Comparison of ENCODE assay signal across 3 fruit fly cellular contexts in genomic region chr3L:14303848-14304247, dm6.
TF ChIP-seq lines count a peak whose summit lies in the region.

No protein-coding gene starts in this region.

TF ChIP-seq in whole organism, embryonic, 481 proteins besides CTCF, POLR2A, EP300 and RAD21 (continued from another document and continues in another):
- peak; percentile 92 for TF ChIP-seq lilli (GFP tag; optimal IDR thresholded peaks at IDR 0.05; lab: Kevin White, UChicago)
- peak; percentile 93 for TF ChIP-seq CG30431 (GFP tag; optimal IDR thresholded peaks at IDR 0.05; lab: Kevin White, UChicago)
- peak; percentile 43 for TF ChIP-seq sug (tag; optimal IDR thresholded peaks at IDR 0.05; lab: Kevin White, UChicago)
- peak; percentile 74 to 87 for TF ChIP-seq Hr51 (GFP tag; optimal IDR thresholded peaks at IDR 0.05; lab: Kevin White, UChicago)
- no peak for TF ChIP-seq inv (GFP tag; IDR thresholded peaks at IDR 0.05; lab: Robert Waterston, UW; ENCODE audit: partially characterized antibody)
- no peak for TF ChIP-seq CG34224 (GFP tag; IDR thresholded peaks at IDR 0.05; lab: Robert Waterston, UW; ENCODE audit: partially characterized antibody)
- peak; percentile 93 for TF ChIP-seq her (GFP tag; optimal IDR thresholded peaks at IDR 0.05; lab: Kevin White, UChicago)
- peak; percentile 85 for TF ChIP-seq CG7987 (GFP tag; optimal IDR thresholded peaks at IDR 0.05; lab: Kevin White, UChicago)
- TF ChIP-seq maf-S (GFP tag; optimal IDR thresholded peaks at IDR 0.05; lab: Kevin White, UChicago), result peak; percentile 90
- peak; percentile 92 for TF ChIP-seq lmd (GFP tag; IDR thresholded peaks at IDR 0.05; lab: Robert Waterston, UW)
- TF ChIP-seq unc-4 (GFP tag; IDR thresholded peaks at IDR 0.05; lab: Robert Waterston, UW; ENCODE audit: partially characterized antibody), result no peak
- TF ChIP-seq otp (GFP tag; IDR thresholded peaks at IDR 0.05; lab: Robert Waterston, UW), result peak; percentile 97
- peak; percentile 97 for TF ChIP-seq pnt (GFP tag; optimal IDR thresholded peaks at IDR 0.05; lab: Kevin White, UChicago)
- TF ChIP-seq CG8924 (tag; optimal IDR thresholded peaks at IDR 0.05; lab: Kevin White, UChicago), result peak; percentile 97
- TF ChIP-seq CG15073 (GFP tag; optimal IDR thresholded peaks at IDR 0.05; lab: Kevin White, UChicago), result peak; percentile 81
- TF ChIP-seq ERR (GFP tag; optimal IDR thresholded peaks at IDR 0.05; lab: Kevin White, UChicago), result peak; percentile 94
- TF ChIP-seq pb (GFP tag; optimal IDR thresholded peaks at IDR 0.05; lab: Kevin White, UChicago), result peak; percentile 92
- peak; percentile 94 for TF ChIP-seq CG10366 (GFP tag; IDR thresholded peaks at IDR 0.05; lab: Robert Waterston, UW)
- peak in 1 of 3 experiments; percentile 97 for TF ChIP-seq Stat92E (GFP tag; optimal IDR thresholded peaks at IDR 0.05; lab: Kevin White, UChicago)
- TF ChIP-seq CG1832 (GFP tag; optimal IDR thresholded peaks at IDR 0.05; lab: Kevin White, UChicago), result no peak
- TF ChIP-seq CG32532 (GFP tag; IDR thresholded peaks at IDR 0.05; lab: Robert Waterston, UW), result peak; percentile 82; the same call in 1 of the 2 replicates
- TF ChIP-seq CG10654 (GFP tag; optimal IDR thresholded peaks at IDR 0.05; lab: Kevin White, UChicago), result peak; percentile 96
- peak; percentile 91 for TF ChIP-seq CG12942 (GFP tag; optimal IDR thresholded peaks at IDR 0.05; lab: Kevin White, UChicago)
- peak; percentile 26 for TF ChIP-seq gfzf (GFP tag; optimal IDR thresholded peaks at IDR 0.05; lab: Kevin White, UChicago)
- peak; percentile 64 for TF ChIP-seq Taf1 (GFP tag; IDR thresholded peaks at IDR 0.05; lab: Robert Waterston, UW)
- peak; percentile 94 for TF ChIP-seq repo (GFP tag; optimal IDR thresholded peaks at IDR 0.05; lab: Kevin White, UChicago)
- peak; percentile 96 for TF ChIP-seq chn (GFP tag; optimal IDR thresholded peaks at IDR 0.05; lab: Kevin White, UChicago)
- TF ChIP-seq zf30C (GFP tag; optimal IDR thresholded peaks at IDR 0.05; lab: Kevin White, UChicago), result no peak
- peak; percentile 90 for TF ChIP-seq Lhr (GFP tag; optimal IDR thresholded peaks at IDR 0.05; lab: Kevin White, UChicago)
- peak; percentile 81 for TF ChIP-seq CG30020 (tag; optimal IDR thresholded peaks at IDR 0.05; lab: Kevin White, UChicago)
- peak; percentile 94 for TF ChIP-seq fd102C (GFP tag; optimal IDR thresholded peaks at IDR 0.05; lab: Kevin White, UChicago)
- peak; percentile 84 for TF ChIP-seq salm (tag; optimal IDR thresholded peaks at IDR 0.05; lab: Kevin White, UChicago)
- TF ChIP-seq CG4730 (GFP tag; IDR thresholded peaks at IDR 0.05; lab: Robert Waterston, UW), result peak; percentile 92
- peak; percentile 97 for TF ChIP-seq zen (tag; optimal IDR thresholded peaks at IDR 0.05; lab: Kevin White, UChicago)
- peak; percentile 98 for TF ChIP-seq ci (GFP tag; IDR thresholded peaks at IDR 0.05; lab: Robert Waterston, UW)
- TF ChIP-seq pum (GFP tag; optimal IDR thresholded peaks at IDR 0.05; lab: Kevin White, UChicago), result peak; percentile 97
- TF ChIP-seq p53 (GFP tag; optimal IDR thresholded peaks at IDR 0.05; lab: Kevin White, UChicago), result peak; percentile 92
- no peak for TF ChIP-seq CG42726 (GFP tag; IDR thresholded peaks at IDR 0.05; lab: Robert Waterston, UW; ENCODE audit: partially characterized antibody)
- TF ChIP-seq CG12104 (GFP tag; optimal IDR thresholded peaks at IDR 0.05; lab: Kevin White, UChicago), result peak; percentile 86
- peak; percentile 96 for TF ChIP-seq Atf3 (GFP tag; optimal IDR thresholded peaks at IDR 0.05; lab: Kevin White, UChicago)
- peak; percentile 80 for TF ChIP-seq CG15269 (tag; optimal IDR thresholded peaks at IDR 0.05; lab: Kevin White, UChicago)
- peak; percentile 90 to 96 for TF ChIP-seq dpn (GFP tag; optimal IDR thresholded peaks at IDR 0.05; lab: Kevin White, UChicago)
- TF ChIP-seq jigr1 (GFP tag; IDR thresholded peaks at IDR 0.05; lab: Robert Waterston, UW), result peak; percentile 84

TF ChIP-seq in whole organism, prepupa, 60 proteins besides CTCF, POLR2A, EP300 and RAD21 (continued from another document):
- TF ChIP-seq dsx (GFP tag; optimal IDR thresholded peaks at IDR 0.05; lab: Kevin White, UChicago; ENCODE audit: poor library complexity, severe bottlenecking) (peak; percentile 92), CG1621 (tag; optimal IDR thresholded peaks at IDR 0.05; lab: Kevin White, UChicago) (peak; percentile 93), eg (GFP tag; IDR thresholded peaks at IDR 0.05; lab: Robert Waterston, UW) (peak; percentile 86), CG8632 (GFP tag; optimal IDR thresholded peaks at IDR 0.05; lab: Kevin White, UChicago) (peak; percentile 83), salr (GFP tag; optimal IDR thresholded peaks at IDR 0.05; lab: Kevin White, UChicago) (peak; percentile 69 to 90), CG8319 (GFP tag; optimal IDR thresholded peaks at IDR 0.05; lab: Kevin White, UChicago) (peak; percentile 85), CG32006 (GFP tag; optimal IDR thresholded peaks at IDR 0.05; lab: Kevin White, UChicago) (peak; percentile 74), ss (GFP tag; optimal IDR thresholded peaks at IDR 0.05; lab: Kevin White, UChicago) (peak; percentile 87 to 93), topi (GFP tag; optimal IDR thresholded peaks at IDR 0.05; lab: Kevin White, UChicago) (peak; percentile 92), Met (GFP tag; optimal IDR thresholded peaks at IDR 0.05; lab: Kevin White, UChicago) (peak; percentile 94), CG6163 (GFP tag; IDR thresholded peaks at IDR 0.05; lab: Robert Waterston, UW) (peak; percentile 95), CG15336 (GFP tag; IDR thresholded peaks at IDR 0.05; lab: Robert Waterston, UW) (peak; percentile 77), CG6854 (GFP tag; optimal IDR thresholded peaks at IDR 0.05; lab: Kevin White, UChicago) (peak; percentile 91), cyc (GFP tag; optimal IDR thresholded peaks at IDR 0.05; lab: Kevin White, UChicago) (peak; percentile 95), CG11762 (GFP tag; optimal IDR thresholded peaks at IDR 0.05; lab: Kevin White, UChicago; ENCODE audit: insufficient read depth) (peak; percentile 79), Sox15 (GFP tag; optimal IDR thresholded peaks at IDR 0.05; lab: Kevin White, UChicago) (peak; percentile 84), CG10631 (GFP tag; optimal IDR thresholded peaks at IDR 0.05; lab: Kevin White, UChicago) (peak; percentile 88), achi (GFP tag; optimal IDR thresholded peaks at IDR 0.05; lab: Kevin White, UChicago) (peak; percentile 89), pdm3 (GFP tag; optimal IDR thresholded peaks at IDR 0.05; lab: Kevin White, UChicago) (peak; percentile 91), vri (GFP tag; optimal IDR thresholded peaks at IDR 0.05; lab: Kevin White, UChicago) (peak; percentile 93), CG6276 (GFP tag; optimal IDR thresholded peaks at IDR 0.05; lab: Kevin White, UChicago) (peak; percentile 59), CG34406 (GFP tag; optimal IDR thresholded peaks at IDR 0.05; lab: Kevin White, UChicago) (peak; percentile 87), Smox (GFP tag; optimal IDR thresholded peaks at IDR 0.05; lab: Kevin White, UChicago) (peak; percentile 90), OdsH (GFP tag; optimal IDR thresholded peaks at IDR 0.05; lab: Kevin White, UChicago) (peak; percentile 91), CG16779 (tag; optimal IDR thresholded peaks at IDR 0.05; lab: Kevin White, UChicago) (peak; percentile 66), Blimp-1 (GFP tag; optimal IDR thresholded peaks at IDR 0.05; lab: Kevin White, UChicago) (peak; percentile 72), dac (GFP tag; optimal IDR thresholded peaks at IDR 0.05; lab: Kevin White, UChicago) (no peak), esn (GFP tag; optimal IDR thresholded peaks at IDR 0.05; lab: Kevin White, UChicago) (peak; percentile 94), CG3032 (tag; optimal IDR thresholded peaks at IDR 0.05; lab: Kevin White, UChicago) (peak; percentile 88), fd59A (GFP tag; optimal IDR thresholded peaks at IDR 0.05; lab: Kevin White, UChicago) (peak; percentile 82), net (GFP tag; optimal IDR thresholded peaks at IDR 0.05; lab: Kevin White, UChicago) (peak; percentile 84), Eip78C (GFP tag; lab: Kevin White, UChicago) (peak; percentile 95), Sox102F (GFP tag; optimal IDR thresholded peaks at IDR 0.05; lab: Kevin White, UChicago) (peak; percentile 95), CG6808 (GFP tag; optimal IDR thresholded peaks at IDR 0.05; lab: Kevin White, UChicago) (peak; percentile 90), Sox14 (GFP tag; optimal IDR thresholded peaks at IDR 0.05; lab: Kevin White, UChicago) (peak; percentile 93), CG8119 (GFP tag; IDR thresholded peaks at IDR 0.05; lab: Robert Waterston, UW) (peak; percentile 83), CG6792 (GFP tag; optimal IDR thresholded peaks at IDR 0.05; lab: Kevin White, UChicago) (peak; percentile 92)

TF ChIP-seq in whole organism, wandering third instar larva, 38 proteins besides CTCF, POLR2A, EP300 and RAD21 (continued from another document):
- TF ChIP-seq Jra (GFP tag; optimal IDR thresholded peaks at IDR 0.05; lab: Kevin White, UChicago) (peak; percentile 93), Sp1 (GFP tag; optimal IDR thresholded peaks at IDR 0.05; lab: Kevin White, UChicago) (peak; percentile 94), ey (GFP tag; optimal IDR thresholded peaks at IDR 0.05; lab: Kevin White, UChicago) (peak; percentile 97), tai (GFP tag; optimal IDR thresholded peaks at IDR 0.05; lab: Kevin White, UChicago) (peak; percentile 95), pan (optimal IDR thresholded peaks at IDR 0.05; lab: Kevin White, UChicago) (no peak)
